Worm (Caenorhabditis elegans) whole organism, late embryonic: ENCODE results near the gene rpn-7.

ENCODE experiments used
- K02D7.2 ChIP-seq: sonication (generic microtip); optimal IDR thresholded peaks from 2 replicates; lab custom pipeline; 2017; ENCODE audit warnings: mild to moderate bottlenecking, missing genetic modification characterization, missing compliant biosample characterization
- ama-1 ChIP-seq: fragments of 150-350 bp; optimal IDR thresholded peaks from 2 replicates; lab custom pipeline; 2014
- ceh-48 ChIP-seq: sonication (generic microtip); optimal IDR thresholded peaks from 2 replicates; lab custom pipeline; 2016; ENCODE audit warnings: missing genetic modification characterization, inconsistent platforms, missing compliant biosample characterization
- fkh-10 ChIP-seq: fragments of 150-350 bp; optimal IDR thresholded peaks from 2 replicates; lab custom pipeline; 2014; ENCODE audit warnings: missing biosample characterization, missing genetic modification reagents, missing genetic modification characterization
- hlh-15 ChIP-seq: sonication (generic microtip); optimal IDR thresholded peaks from 2 replicates; lab custom pipeline; 2016; ENCODE audit warnings: missing genetic modification characterization, missing compliant biosample characterization
- hlh-30 ChIP-seq: sonication (generic microtip); optimal IDR thresholded peaks from 2 replicates; lab custom pipeline; 2017; ENCODE audit warnings: antibody characterized with exemption, missing genetic modification characterization, missing compliant biosample characterization; ENCODE audit not compliant: insufficient read depth
- nfya-1 ChIP-seq: sonication (generic microtip); optimal IDR thresholded peaks from 2 replicates; lab custom pipeline; 2017; ENCODE audit warnings: missing genetic modification characterization, mild to moderate bottlenecking, missing compliant biosample characterization, antibody characterized with exemption, moderate library complexity
- nhr-11 ChIP-seq: fragments of 150-350 bp; optimal IDR thresholded peaks from 2 replicates; lab custom pipeline; 2014; ENCODE audit warnings: missing biosample characterization, missing genetic modification characterization
- pha-2 ChIP-seq: sonication (generic microtip); optimal IDR thresholded peaks from 2 replicates; lab custom pipeline; 2017; ENCODE audit warnings: mild to moderate bottlenecking, missing genetic modification characterization, missing compliant biosample characterization
- pha-4 ChIP-seq: fragments of 150-350 bp; optimal IDR thresholded peaks from 2 replicates; lab custom pipeline; 2018; ENCODE audit warnings: missing biosample characterization, missing genetic modification reagents, missing genetic modification characterization
- pros-1 ChIP-seq: fragments of 150-350 bp; optimal IDR thresholded peaks from 2 replicates; lab custom pipeline; 2014; ENCODE audit warnings: missing biosample characterization, missing genetic modification reagents, missing genetic modification characterization

- TF ChIP-seq K02D7.2 (tag; lab: Kevin White, UChicago) = no peak
- TF ChIP-seq nhr-11 = no peak
- no peak for TF ChIP-seq hlh-30 (tag; lab: Kevin White, UChicago)
- TF ChIP-seq hlh-15 (tag; lab: Kevin White, UChicago) = no peak
- TF ChIP-seq fkh-10 (GFP tag; lab: Kevin White, UChicago) = no peak
- no peak for TF ChIP-seq pha-2
- no peak for TF ChIP-seq nfya-1 (tag; lab: Kevin White, UChicago)
- no peak for TF ChIP-seq pros-1 (tag; lab: Kevin White, UChicago)
- no peak for TF ChIP-seq ama-1 (lab: Kevin White, UChicago)
- no peak for TF ChIP-seq pha-4 (tag; lab: Kevin White, UChicago)
- TF ChIP-seq ceh-48 (tag; lab: Kevin White, UChicago) = no peak
Measured at ce11 chrIV:9335552-9336251, 19.3 kb downstream of the rpn-7 start, which contains the start of the genes coa-4 and T20D3.14.
